Fruit fly (Drosophila melanogaster): Measurements from ENCODE around the gene vls.

vls gene

dm6 chr2L:20069158-20070016 lies 3.9 kb upstream of the vls start (continued):
- TF ChIP-seq Vsx1 (GFP tag; optimal IDR thresholded peaks at IDR 0.05) (peak; percentile 68), CG17328 (GFP tag; IDR thresholded peaks at IDR 0.05) (no peak), CG12942 (GFP tag; optimal IDR thresholded peaks at IDR 0.05) (no peak), vnd (GFP tag; IDR thresholded peaks at IDR 0.05; ENCODE audit: partially characterized antibody) (peak; percentile 47; the same call in 1 of the 3 replicates)

dm6 chr2L:20067928-20068327 lies 2.4 kb upstream of the vls start:
- peak in 1 of 2 experiments; percentile 47 for TF ChIP-seq Pdp1 (GFP tag; optimal IDR thresholded peaks at IDR 0.05)
- TF ChIP-seq D19A (tag; optimal IDR thresholded peaks at IDR 0.05) = peak; percentile 39
- peak; percentile 9 for TF ChIP-seq exex (tag; optimal IDR thresholded peaks at IDR 0.05)
- TF ChIP-seq CG34376 (GFP tag; optimal IDR thresholded peaks at IDR 0.05) = peak; percentile 19
- TF ChIP-seq toy (GFP tag; IDR thresholded peaks at IDR 0.05) = no peak
- TF ChIP-seq Hr78 (GFP tag; optimal IDR thresholded peaks at IDR 0.05) = peak in 1 of 2 experiments; percentile 64
- no peak for TF ChIP-seq Doc3 (GFP tag; IDR thresholded peaks at IDR 0.05; ENCODE audit: partially characterized antibody)
- no peak for TF ChIP-seq bcd (GFP tag; optimal IDR thresholded peaks at IDR 0.05)

dm6 chr2L:20066233-20066650 lies 763 bp upstream of the vls start, which contains the start of gene bwa:
Gene bwa, plus strand, starts transcription at chr2L:20066391.
- peak; percentile 96 for TF ChIP-seq gfzf (GFP tag; optimal IDR thresholded peaks at IDR 0.05)
- no peak for TF ChIP-seq D19A (tag; optimal IDR thresholded peaks at IDR 0.05)
- TF ChIP-seq CG7357 (GFP tag; IDR thresholded peaks at IDR 0.05) = no peak
- TF ChIP-seq hth (optimal IDR thresholded peaks at IDR 0.05) = no peak
- peak; percentile 4 for TF ChIP-seq Fer1 (GFP tag; optimal IDR thresholded peaks at IDR 0.05)
- TF ChIP-seq CG11695 (GFP tag; IDR thresholded peaks at IDR 0.05) = no peak
- TF ChIP-seq CG13624 (GFP tag; optimal IDR thresholded peaks at IDR 0.05) = peak; percentile 35
- TF ChIP-seq BEAF-32 (GFP tag; optimal IDR thresholded peaks at IDR 0.05) = peak; percentile 44
- no peak for TF ChIP-seq tup (GFP tag; optimal IDR thresholded peaks at IDR 0.05)
- no peak for TF ChIP-seq Adf1 (GFP tag; IDR thresholded peaks at IDR 0.05)
- TF ChIP-seq CG10321 (GFP tag; IDR thresholded peaks at IDR 0.05) = no peak
- peak; percentile 32 for TF ChIP-seq CG8924 (tag; optimal IDR thresholded peaks at IDR 0.05)
- no peak for TF ChIP-seq dan (GFP tag; IDR thresholded peaks at IDR 0.05)
- TF ChIP-seq CG15479 (GFP tag; optimal IDR thresholded peaks at IDR 0.05) = peak; percentile 73
- no peak for TF ChIP-seq eyg (GFP tag; optimal IDR thresholded peaks at IDR 0.05)
- TF ChIP-seq h (optimal IDR thresholded peaks at IDR 0.05) = no peak
- TF ChIP-seq CG11247 (GFP tag; IDR thresholded peaks at IDR 0.05) = no peak
- TF ChIP-seq ap (GFP tag; IDR thresholded peaks at IDR 0.05) = no peak
- TF ChIP-seq schlank (tag; optimal IDR thresholded peaks at IDR 0.05) = no peak
- TF ChIP-seq zfh1 (GFP tag; IDR thresholded peaks at IDR 0.05) = peak; percentile 38; the same call in 1 of the 3 replicates
- peak; percentile 58 for TF ChIP-seq Hmr (GFP tag; optimal IDR thresholded peaks at IDR 0.05)
- TF ChIP-seq CG4617 (GFP tag; optimal IDR thresholded peaks at IDR 0.05; ENCODE audit: borderline replicate concordance) = peak; percentile 13
- no peak for TF ChIP-seq MTF-1 (GFP tag; optimal IDR thresholded peaks at IDR 0.05; ENCODE audit: borderline replicate concordance)
- TF ChIP-seq CG17186 (GFP tag; optimal IDR thresholded peaks at IDR 0.05) = peak; percentile 43
- TF ChIP-seq CG10979 (tag; optimal IDR thresholded peaks at IDR 0.05) = no peak
- TF ChIP-seq Sin3A (optimal IDR thresholded peaks at IDR 0.05) = no peak
- TF ChIP-seq CG4282 (GFP tag; optimal IDR thresholded peaks at IDR 0.05) = no peak
- TF ChIP-seq tx (GFP tag; optimal IDR thresholded peaks at IDR 0.05) = no peak
- no peak for TF ChIP-seq Hr3 (GFP tag; optimal IDR thresholded peaks at IDR 0.05)
- peak; percentile 28 for TF ChIP-seq CG14710 (tag; optimal IDR thresholded peaks at IDR 0.05)
- no peak for TF ChIP-seq dmrt99B (tag; optimal IDR thresholded peaks at IDR 0.05)
- TF ChIP-seq CG13424 (tag; optimal IDR thresholded peaks at IDR 0.05) = no peak
- TF ChIP-seq tap (tag; optimal IDR thresholded peaks at IDR 0.05) = no peak
- no peak for TF ChIP-seq CG12299 (tag; optimal IDR thresholded peaks at IDR 0.05)
- no peak for TF ChIP-seq Blimp-1 (GFP tag; optimal IDR thresholded peaks at IDR 0.05)

All from whole organism, embryonic.